Fruit fly (Drosophila melanogaster) whole organism, wandering third instar larva: ENCODE measurements around the gene Mur29B.
A peak's percentile ranks its signal among the peaks of the same experiment; 100 is the strongest.

Source experiments
- Dfd ChIP-seq: fragments of >200 bp; optimal IDR thresholded peaks from 2 replicates; lab custom pipeline; 2017; ENCODE audit warnings: missing biosample characterization, missing genetic modification characterization
- Hnf4 ChIP-seq: fragments of 200-800 bp; sonication (Bioruptor generic); optimal IDR thresholded peaks from 2 replicates; lab custom pipeline; 2016; ENCODE audit warnings: missing biosample characterization, mild to moderate bottlenecking, missing genetic modification characterization
- Hr78 ChIP-seq: fragments of >200 bp; optimal IDR thresholded peaks from 2 replicates; lab custom pipeline; 2017; ENCODE audit warnings: missing biosample characterization, missing genetic modification characterization
- Hr83 ChIP-seq: fragments of 200-300 bp; sonication (Bioruptor generic); optimal IDR thresholded peaks from 2 replicates; lab custom pipeline; 2016; ENCODE audit warnings: missing biosample characterization, mild to moderate bottlenecking, missing genetic modification characterization, moderate library complexity; ENCODE audit not compliant: poor library complexity, severe bottlenecking
- OdsH ChIP-seq: fragments of 200-800 bp; sonication (Bioruptor generic); optimal IDR thresholded peaks from 2 replicates; lab custom pipeline; 2016; ENCODE audit warnings: missing biosample characterization, mild to moderate bottlenecking, missing genetic modification characterization
- fru ChIP-seq: fragments of 200-800 bp; sonication (Bioruptor generic); optimal IDR thresholded peaks from 3 replicates; lab custom pipeline; 2016; ENCODE audit warnings: missing biosample characterization, mild to moderate bottlenecking, missing genetic modification characterization
- psq ChIP-seq: fragments of 200-800 bp; sonication (Bioruptor generic); optimal IDR thresholded peaks from 3 replicates; lab custom pipeline; 2017; ENCODE audit warnings: missing biosample characterization, mild to moderate bottlenecking, missing genetic modification characterization, moderate library complexity
- usp ChIP-seq: fragments of >200 bp; optimal IDR thresholded peaks from 2 replicates; lab custom pipeline; 2017; ENCODE audit warnings: missing biosample characterization, missing genetic modification characterization
- woc ChIP-seq: sonication (Bioruptor generic); optimal IDR thresholded peaks from 2 replicates; lab custom pipeline; 2016; ENCODE audit warnings: missing biosample characterization, mild to moderate bottlenecking, missing genetic modification characterization

dm6 chr2L:8326414-8327271, 25.3 kb upstream of the Mur29B start:
- peak; percentile 46 for TF ChIP-seq OdsH (GFP tag; lab: Kevin White, UChicago)
- peak; percentile 50 for TF ChIP-seq psq (GFP tag; lab: Kevin White, UChicago)
- TF ChIP-seq usp, result no peak
- no peak for TF ChIP-seq Hr83 (GFP tag; lab: Kevin White, UChicago)
- no peak for TF ChIP-seq Hr78 (GFP tag; lab: Kevin White, UChicago)
- no peak for TF ChIP-seq woc (GFP tag; lab: Kevin White, UChicago)
- no peak for TF ChIP-seq Dfd (GFP tag; lab: Kevin White, UChicago)
- TF ChIP-seq Hnf4 (GFP tag; lab: Kevin White, UChicago), result no peak
- peak; percentile 19 for TF ChIP-seq fru (GFP tag; lab: Kevin White, UChicago)
